Fruit fly (Drosophila melanogaster): Measurements from ENCODE around the gene LKRSDH.

The LKRSDH gene

DNA sequence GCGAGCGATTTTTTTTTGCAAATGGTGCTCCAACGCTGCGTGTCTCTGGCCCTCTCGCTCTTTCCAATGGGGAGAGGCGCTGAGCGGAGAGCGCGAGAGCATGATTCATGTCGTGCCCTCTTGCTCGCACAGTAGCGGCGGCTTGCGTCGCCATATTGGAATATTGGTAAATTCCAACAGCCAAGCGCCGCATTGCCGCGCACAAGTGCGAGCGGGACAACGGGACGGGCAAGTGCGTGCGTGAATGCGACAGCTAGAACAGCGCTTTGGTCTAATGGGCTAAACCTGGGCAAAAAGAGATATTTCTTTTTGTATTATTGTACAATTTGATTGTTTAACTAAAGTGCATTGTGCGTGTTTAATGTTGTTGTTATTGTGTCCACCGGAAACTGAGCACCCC is 32.5 kb upstream of the LKRSDH start (continued):
- no peak for TF ChIP-seq nau (GFP tag; optimal IDR thresholded peaks at IDR 0.05)
- TF ChIP-seq ftz-f1 (GFP tag; optimal IDR thresholded peaks at IDR 0.05), result peak; percentile 51
- TF ChIP-seq CG4854 (GFP tag; optimal IDR thresholded peaks at IDR 0.05), result no peak
- peak; percentile 75 for TF ChIP-seq ci (GFP tag; IDR thresholded peaks at IDR 0.05)
- TF ChIP-seq danr (GFP tag; IDR thresholded peaks at IDR 0.05), result no peak
- TF ChIP-seq ERR (GFP tag; optimal IDR thresholded peaks at IDR 0.05), result no peak
- TF ChIP-seq wor (GFP tag; IDR thresholded peaks at IDR 0.05), result no peak

DNA sequence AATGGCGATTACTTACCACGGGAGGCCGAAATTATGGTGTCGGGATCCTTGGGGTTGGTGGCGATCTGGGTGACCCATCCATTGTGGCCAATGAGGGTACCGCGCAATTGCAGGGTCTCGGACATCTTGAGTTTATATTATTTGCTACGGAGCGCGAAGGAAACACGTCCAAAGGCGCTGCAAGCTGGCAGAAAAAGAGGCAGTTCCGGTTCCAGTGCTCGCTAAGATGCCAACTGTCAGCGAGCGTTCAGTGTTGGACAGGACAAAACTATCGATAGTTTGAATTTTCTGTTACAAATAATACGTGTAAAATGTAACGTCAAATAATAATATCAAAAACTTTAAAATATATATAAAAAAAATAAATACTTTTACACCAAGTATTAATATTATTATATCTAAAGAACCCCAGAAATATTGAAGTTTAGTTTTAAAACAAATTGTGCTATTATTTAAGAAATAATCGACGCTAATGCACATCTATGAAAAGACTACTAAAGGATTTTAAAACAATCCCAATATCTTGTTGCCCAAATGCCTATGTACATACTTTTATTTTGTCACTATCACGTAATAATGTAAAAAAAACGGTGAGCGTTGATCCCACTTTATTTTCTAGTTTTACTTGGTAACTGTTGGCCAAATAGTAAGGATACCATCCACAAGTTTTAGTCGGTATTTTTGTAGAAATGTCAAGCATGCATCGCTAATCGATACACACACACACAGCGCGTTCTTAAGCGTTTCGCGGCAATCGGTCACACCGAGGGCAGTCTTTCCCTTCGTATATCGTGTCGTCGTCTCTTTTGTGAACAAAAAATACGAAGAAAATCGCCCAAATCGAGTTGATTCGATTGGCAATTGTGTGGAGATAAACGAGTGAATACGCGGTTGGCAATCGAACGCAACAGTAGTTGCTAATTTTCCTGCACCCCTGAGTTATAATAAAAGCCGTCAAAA is 31.6 kb upstream of the LKRSDH start, which contains the start of the genes Rack1 and mts:
Rack1 (minus strand) TSS at position 271 of the 960 bp plus-strand sequence.
mts (plus strand) TSS at position 606 of the 960 bp plus-strand sequence.
- peak; percentile 56; the same call in 1 of the 2 replicates for TF ChIP-seq Scr (GFP tag; IDR thresholded peaks at IDR 0.05; ENCODE audit: partially characterized antibody)
- peak; percentile 94 for TF ChIP-seq Hmr (GFP tag; optimal IDR thresholded peaks at IDR 0.05)
- TF ChIP-seq CG6813 (GFP tag; optimal IDR thresholded peaks at IDR 0.05), result peak; percentile 94
- TF ChIP-seq Dll (GFP tag; IDR thresholded peaks at IDR 0.05; ENCODE audit: partially characterized antibody), result peak; percentile 58; the same call in 2 of the 4 replicates
- TF ChIP-seq grn (GFP tag; optimal IDR thresholded peaks at IDR 0.05), result peak; percentile 29
- peak; percentile 87 for TF ChIP-seq Asciz (GFP tag; optimal IDR thresholded peaks at IDR 0.05)
- peak; percentile 72 for TF ChIP-seq Lhr (GFP tag; optimal IDR thresholded peaks at IDR 0.05)
- TF ChIP-seq pho (GFP tag; optimal IDR thresholded peaks at IDR 0.05), result peak; percentile 71
- peak; percentile 50 for TF ChIP-seq exex (tag; optimal IDR thresholded peaks at IDR 0.05)
- TF ChIP-seq CG4424 (GFP tag; optimal IDR thresholded peaks at IDR 0.05), result peak; percentile 87
- TF ChIP-seq CG4282 (GFP tag; optimal IDR thresholded peaks at IDR 0.05), result no peak
- TF ChIP-seq CG30020 (tag; optimal IDR thresholded peaks at IDR 0.05), result peak; percentile 16
- peak; percentile 96 for TF ChIP-seq NC2β (GFP tag; optimal IDR thresholded peaks at IDR 0.05)
- no peak for TF ChIP-seq eve (GFP tag; optimal IDR thresholded peaks at IDR 0.05)
- peak; percentile 84 for TF ChIP-seq CG12391 (tag; optimal IDR thresholded peaks at IDR 0.05)
- TF ChIP-seq fd3F (GFP tag; optimal IDR thresholded peaks at IDR 0.05), result peak; percentile 76
- no peak for TF ChIP-seq Neu2 (GFP tag; optimal IDR thresholded peaks at IDR 0.05; ENCODE audit: borderline replicate concordance)
- peak; percentile 80 for TF ChIP-seq pfk (GFP tag; optimal IDR thresholded peaks at IDR 0.05)
- TF ChIP-seq zen2 (GFP tag; IDR thresholded peaks at IDR 0.05; ENCODE audit: partially characterized antibody), result no peak
- no peak for TF ChIP-seq Hmx (GFP tag; optimal IDR thresholded peaks at IDR 0.05)
- peak; percentile 72 for TF ChIP-seq CG12942 (GFP tag; optimal IDR thresholded peaks at IDR 0.05)
- TF ChIP-seq HmgD (GFP tag; optimal IDR thresholded peaks at IDR 0.05), result no peak
- no peak for TF ChIP-seq dmrt99B (tag; optimal IDR thresholded peaks at IDR 0.05)
- peak; percentile 61; the same call in 1 of the 2 replicates for TF ChIP-seq CG7372 (GFP tag; IDR thresholded peaks at IDR 0.05)
- no peak for TF ChIP-seq CG10565 (GFP tag; optimal IDR thresholded peaks at IDR 0.05)
- TF ChIP-seq CG4617 (GFP tag; optimal IDR thresholded peaks at IDR 0.05; ENCODE audit: borderline replicate concordance), result peak; percentile 60
- no peak for TF ChIP-seq Gsc (GFP tag; IDR thresholded peaks at IDR 0.05)
- peak; percentile 66 for TF ChIP-seq ind (GFP tag; optimal IDR thresholded peaks at IDR 0.05)
- peak; percentile 88 for TF ChIP-seq NFAT (GFP tag; IDR thresholded peaks at IDR 0.05)
- peak; percentile 98 for TF ChIP-seq HLHmδ (GFP tag; optimal IDR thresholded peaks at IDR 0.05)
- TF ChIP-seq CG8944 (GFP tag; optimal IDR thresholded peaks at IDR 0.05), result peak; percentile 68
- peak; percentile 29; the same call in 1 of the 2 replicates for TF ChIP-seq ham (GFP tag; IDR thresholded peaks at IDR 0.05)
- peak; percentile 48 for TF ChIP-seq CG12744 (GFP tag; optimal IDR thresholded peaks at IDR 0.05)
- TF ChIP-seq ro (GFP tag; IDR thresholded peaks at IDR 0.05), result no peak
- TF ChIP-seq twi (tag; optimal IDR thresholded peaks at IDR 0.05), result peak; percentile 52
- TF ChIP-seq dan (GFP tag; IDR thresholded peaks at IDR 0.05), result no peak
- TF ChIP-seq CG2875 (GFP tag; optimal IDR thresholded peaks at IDR 0.05), result peak; percentile 79
- peak; percentile 90 for TF ChIP-seq CG32532 (GFP tag; IDR thresholded peaks at IDR 0.05)
- TF ChIP-seq CG13894 (tag; optimal IDR thresholded peaks at IDR 0.05), result peak; percentile 80
- peak; percentile 60 for TF ChIP-seq CG6654 (GFP tag; optimal IDR thresholded peaks at IDR 0.05)
